Worm (Caenorhabditis elegans) whole organism, mixed stage, embryonic: ENCODE measurements around the gene F11G11.15.

Experiments
- M03D4.4 ChIP-seq: sonication (generic microtip); optimal IDR thresholded peaks from 2 replicates; lab custom pipeline; 2017; ENCODE audit warnings: mild to moderate bottlenecking, missing genetic modification characterization, missing compliant biosample characterization
- blmp-1 ChIP-seq: fragments of 150-350 bp; optimal IDR thresholded peaks from 2 replicates; lab custom pipeline; 2014; ENCODE audit warnings: missing biosample characterization, missing genetic modification characterization
- ceh-43 ChIP-seq: fragments of 200-800 bp; sonication (Bioruptor generic); optimal IDR thresholded peaks from 2 replicates; lab custom pipeline; 2018; ENCODE audit warnings: mild to moderate bottlenecking, missing genetic modification characterization, moderate library complexity, missing compliant biosample characterization
- ces-1 ChIP-seq: fragments of 150-350 bp; optimal IDR thresholded peaks from 2 replicates; lab custom pipeline; 2014; ENCODE audit warnings: missing biosample characterization, missing genetic modification reagents, missing genetic modification characterization
- cnd-1 ChIP-seq: fragments of 200-800 bp; sonication (Bioruptor generic); optimal IDR thresholded peaks from 2 replicates; lab custom pipeline; 2018; ENCODE audit warnings: mild to moderate bottlenecking, missing genetic modification characterization, missing compliant biosample characterization
- drap-1 ChIP-seq: fragments of 200-800 bp; sonication (Bioruptor generic); optimal IDR thresholded peaks from 3 replicates; lab custom pipeline; 2018; ENCODE audit warnings: mild to moderate bottlenecking, missing genetic modification characterization, missing compliant biosample characterization
- elt-3 ChIP-seq: fragments of 150-350 bp; optimal IDR thresholded peaks from 2 replicates; lab custom pipeline; 2014; ENCODE audit warnings: missing biosample characterization, missing genetic modification characterization
- flh-1 ChIP-seq: fragments of 200-800 bp; sonication (Bioruptor generic); optimal IDR thresholded peaks from 2 replicates; lab custom pipeline; 2018; ENCODE audit warnings: mild to moderate bottlenecking, missing genetic modification characterization, moderate library complexity, missing compliant biosample characterization
- ham-2 ChIP-seq: fragments of 200-800 bp; sonication (Bioruptor generic); optimal IDR thresholded peaks from 2 replicates; lab custom pipeline; 2018; ENCODE audit warnings: mild to moderate bottlenecking, missing genetic modification characterization, missing compliant biosample characterization
- hlh-1 ChIP-seq: fragments of 150-350 bp; optimal IDR thresholded peaks from 2 replicates; lab custom pipeline; 2014; ENCODE audit warnings: missing biosample characterization, missing genetic modification reagents, missing genetic modification characterization
- lin-32 ChIP-seq: fragments of 200-800 bp; sonication (Bioruptor generic); optimal IDR thresholded peaks from 2 replicates; lab custom pipeline; 2018; ENCODE audit warnings: mild to moderate bottlenecking, missing genetic modification characterization, missing compliant biosample characterization
- lsy-2 ChIP-seq: fragments of 150-350 bp; optimal IDR thresholded peaks from 2 replicates; lab custom pipeline; 2014; ENCODE audit warnings: missing biosample characterization, missing genetic modification characterization
- mab-5 ChIP-seq: fragments of 150-350 bp; optimal IDR thresholded peaks from 2 replicates; lab custom pipeline; 2014; ENCODE audit warnings: missing biosample characterization, missing genetic modification characterization
- mep-1 ChIP-seq: fragments of 150-350 bp; optimal IDR thresholded peaks from 2 replicates; lab custom pipeline; 2017; ENCODE audit warnings: missing biosample characterization, missing genetic modification reagents, missing genetic modification characterization, inconsistent platforms
- mls-2 ChIP-seq: sonication (generic microtip); optimal IDR thresholded peaks from 2 replicates; lab custom pipeline; 2016; ENCODE audit warnings: mild to moderate bottlenecking, missing genetic modification characterization, moderate library complexity, missing compliant biosample characterization
- nhr-12 ChIP-seq: fragments of 150-350 bp; optimal IDR thresholded peaks from 2 replicates; lab custom pipeline; 2014; ENCODE audit warnings: missing biosample characterization, missing genetic modification characterization
- nhr-28 ChIP-seq: fragments of 150-350 bp; optimal IDR thresholded peaks from 2 replicates; lab custom pipeline; 2014; ENCODE audit warnings: missing biosample characterization, missing genetic modification characterization
- nhr-76 ChIP-seq: sonication (generic microtip); optimal IDR thresholded peaks from 2 replicates; lab custom pipeline; 2017; ENCODE audit warnings: missing biosample characterization, missing genetic modification characterization
- pha-4 ChIP-seq: fragments of 150-350 bp; optimal IDR thresholded peaks from 2 replicates; lab custom pipeline; 2018; ENCODE audit warnings: missing biosample characterization, missing genetic modification reagents, missing genetic modification characterization
- sptf-1 ChIP-seq: sonication (generic microtip); optimal IDR thresholded peaks from 2 replicates; lab custom pipeline; 2017; ENCODE audit warnings: mild to moderate bottlenecking, missing genetic modification characterization, moderate library complexity, missing compliant biosample characterization
- tbx-8 ChIP-seq: fragments of 200-800 bp; sonication (Bioruptor generic); optimal IDR thresholded peaks from 2 replicates; lab custom pipeline; 2018; ENCODE audit warnings: mild to moderate bottlenecking, missing genetic modification characterization, moderate library complexity, missing compliant biosample characterization
- unc-120 ChIP-seq: sonication (generic microtip); optimal IDR thresholded peaks from 2 replicates; lab custom pipeline; 2017; ENCODE audit warnings: missing genetic modification characterization, missing compliant biosample characterization; ENCODE audit not compliant: poor library complexity, severe bottlenecking
- ztf-11 ChIP-seq: fragments of 150-350 bp; optimal IDR thresholded peaks from 2 replicates; lab custom pipeline; 2014; ENCODE audit warnings: missing biosample characterization, missing genetic modification characterization

F11G11.15 gene

DNA sequence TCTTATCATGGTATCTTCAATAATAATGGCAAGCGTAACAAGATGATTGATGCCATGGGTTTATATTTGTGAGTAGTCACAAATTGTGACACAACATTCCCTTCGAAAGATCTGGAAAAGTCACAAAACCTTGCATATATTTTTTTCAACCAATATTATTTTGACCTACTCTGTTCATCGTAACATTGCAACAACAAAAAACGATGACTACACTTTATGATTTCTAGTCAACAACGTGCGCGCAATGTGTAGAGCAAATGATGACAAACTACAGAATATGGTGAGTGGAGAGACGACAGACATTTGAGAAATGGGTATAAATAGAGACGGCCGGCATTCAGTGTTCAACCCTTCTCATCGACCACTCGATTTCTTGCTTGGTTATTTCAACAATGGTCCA is 7.1 kb downstream of the F11G11.15 start, which contains the start of gene gst-7:
Gene gst-7, plus strand, starts transcription at position 336 of the 400 bp plus-strand sequence.
- no peak for TF ChIP-seq lin-32 (GFP tag; lab: Kevin White, UChicago)
- peak; percentile 31 for TF ChIP-seq pha-4 (tag; lab: Kevin White, UChicago)
- TF ChIP-seq nhr-12: no peak
- TF ChIP-seq, all 35 proteins: peak for 1

- TF ChIP-seq mab-5 (tag; lab: Kevin White, UChicago) (no peak), nhr-28 (tag; lab: Kevin White, UChicago) (no peak), mls-2 (tag; lab: Kevin White, UChicago) (no peak), flh-1 (no peak), elt-3 (tag; lab: Kevin White, UChicago) (no peak), drap-1 (no peak), cnd-1 (tag; lab: Kevin White, UChicago) (no peak)
Measured at ce11 chrII:4882498-4882897, 7.9 kb downstream of the F11G11.15 start.

ce11 chrII:4883412-4883811 is 8.8 kb downstream of the F11G11.15 start, which contains the start of gene gst-8:
TSS of gene gst-8 (plus strand) at chrII:4883712.
- no peak for TF ChIP-seq ham-2 (GFP tag; lab: Kevin White, UChicago)
- TF ChIP-seq lsy-2 (tag; lab: Kevin White, UChicago): no peak
- TF ChIP-seq nhr-76 (tag; lab: Kevin White, UChicago): no peak
- TF ChIP-seq blmp-1: no peak
- TF ChIP-seq ceh-43 (GFP tag; lab: Kevin White, UChicago): no peak
- no peak for TF ChIP-seq tbx-8 (GFP tag; lab: Kevin White, UChicago)
- TF ChIP-seq M03D4.4 (tag; lab: Kevin White, UChicago): no peak
- TF ChIP-seq, all 35 proteins: peak for 0

ce11 chrII:4884403-4884802 is 9.8 kb downstream of the F11G11.15 start:
- no peak for TF ChIP-seq blmp-1
- TF ChIP-seq cnd-1 (tag; lab: Kevin White, UChicago): no peak
- TF ChIP-seq mep-1 (tag; lab: Kevin White, UChicago): no peak
- no peak for TF ChIP-seq sptf-1 (tag; lab: Kevin White, UChicago)
- TF ChIP-seq ces-1 (GFP tag; lab: Kevin White, UChicago): no peak

- TF ChIP-seq mep-1 (tag; lab: Kevin White, UChicago) (no peak), hlh-1 (tag; lab: Kevin White, UChicago) (no peak), cnd-1 (tag; lab: Kevin White, UChicago) (no peak), nhr-12 (no peak), lin-32 (GFP tag; lab: Kevin White, UChicago) (no peak), elt-3 (tag; lab: Kevin White, UChicago) (no peak), ces-1 (GFP tag; lab: Kevin White, UChicago) (no peak), ztf-11 (no peak)
Measured at ce11 chrII:4885976-4886375, 11.3 kb downstream of the F11G11.15 start, which contains the start of gene R05F9.7. TSS of gene R05F9.7 (plus strand) at chrII:4886276.

- TF ChIP-seq nhr-28 (tag; lab: Kevin White, UChicago) (no peak), ces-1 (GFP tag; lab: Kevin White, UChicago) (no peak), unc-120 (tag; lab: Kevin White, UChicago) (peak; percentile 34), tbx-8 (GFP tag; lab: Kevin White, UChicago) (no peak), hlh-1 (tag; lab: Kevin White, UChicago) (peak; percentile 57)
- TF ChIP-seq, all 35 proteins: peak for 2
Measured at ce11 chrII:4888527-4889487, 14.2 kb downstream of the F11G11.15 start, which contains the start of gene pgm-1. TSS of gene pgm-1 (plus strand) at chrII:4889437.

ce11 chrII:4891012-4891775 is 16.5 kb downstream of the F11G11.15 start, which contains the start of gene gst-9:
TSS of gene gst-9 (plus strand) at chrII:4891585.
- TF ChIP-seq tbx-8 (GFP tag; lab: Kevin White, UChicago) (no peak), nhr-12 (no peak)
